Fruit fly (Drosophila melanogaster) whole organism, embryonic: ENCODE data around the gene CG10660.

Experiments used
- ATbp ChIP-seq: fragments of 200-800 bp; sonication (Bioruptor generic); optimal IDR thresholded peaks from 2 replicates; lab custom pipeline; 2017; ENCODE audit warnings: missing biosample characterization, mild to moderate bottlenecking, missing genetic modification characterization, missing genetic modification reagents
- B-H1 ChIP-seq: fragments of 200-800 bp; sonication (Bioruptor generic); IDR thresholded peaks from 3 replicates; pipeline ENCODE4 v1.3.6; 2022; ENCODE audit warnings: missing biosample characterization, missing genetic modification characterization
- Bdp1 ChIP-seq: fragments of 200-800 bp; sonication (Bioruptor generic); optimal IDR thresholded peaks from 3 replicates; lab custom pipeline; 2016; ENCODE audit warnings: missing biosample characterization, missing genetic modification characterization
- CG13287 ChIP-seq: fragments of 200-800 bp; sonication (Bioruptor generic); IDR thresholded peaks from 2 replicates; pipeline ENCODE4 v1.3.6; 2022; ENCODE audit warnings: missing biosample characterization, missing genetic modification characterization; ENCODE audit not compliant: partially characterized antibody
- CG14860 ChIP-seq: fragments of 200-800 bp; sonication (Bioruptor generic); IDR thresholded peaks from 3 replicates; pipeline ENCODE4 v1.3.6; 2022; ENCODE audit warnings: missing biosample characterization, missing genetic modification characterization; ENCODE audit not compliant: partially characterized antibody
- CG1529 ChIP-seq: fragments of 200-800 bp; sonication (Bioruptor generic); optimal IDR thresholded peaks from 3 replicates; lab custom pipeline; 2018; ENCODE audit warnings: missing biosample characterization, missing genetic modification characterization
- CG15514 ChIP-seq: fragments of 200-800 bp; sonication (Bioruptor generic); optimal IDR thresholded peaks from 3 replicates; lab custom pipeline; 2017; ENCODE audit warnings: missing biosample characterization, missing genetic modification characterization, mild to moderate bottlenecking, moderate library complexity, missing genetic modification reagents
- CG16813 ChIP-seq: fragments of 200-800 bp; sonication (Bioruptor generic); IDR thresholded peaks from 3 replicates; pipeline ENCODE4 v1.3.6; 2022; ENCODE audit warnings: missing biosample characterization, missing genetic modification characterization; ENCODE audit not compliant: partially characterized antibody
- CG17186 ChIP-seq: fragments of 200-800 bp; sonication (Bioruptor generic); optimal IDR thresholded peaks from 3 replicates; lab custom pipeline; 2017; ENCODE audit warnings: missing biosample characterization, missing genetic modification reagents, missing genetic modification characterization
- CG2678 ChIP-seq: fragments of 200-800 bp; sonication (Bioruptor generic); optimal IDR thresholded peaks from 3 replicates; lab custom pipeline; 2019; ENCODE audit warnings: missing biosample characterization, mild to moderate bottlenecking, missing genetic modification characterization, moderate library complexity
- CG30020 ChIP-seq: fragments of 200-800 bp; optimal IDR thresholded peaks from 2 replicates; lab custom pipeline; 2019; ENCODE audit warnings: missing biosample characterization, mild to moderate bottlenecking, missing genetic modification characterization, moderate library complexity
- CG30403 ChIP-seq: fragments of 200-800 bp; sonication (Bioruptor generic); optimal IDR thresholded peaks from 3 replicates; lab custom pipeline; 2016; ENCODE audit warnings: missing biosample characterization, missing genetic modification characterization
- CG3281 ChIP-seq: fragments of 200-800 bp; sonication (Bioruptor generic); optimal IDR thresholded peaks from 3 replicates; lab custom pipeline; 2017; ENCODE audit warnings: missing biosample characterization, mild to moderate bottlenecking, missing genetic modification characterization
- CG4360 ChIP-seq: fragments of 200-800 bp; sonication (Bioruptor generic); IDR thresholded peaks from 2 replicates; pipeline ENCODE4 v1.3.6; 2022; ENCODE audit warnings: missing biosample characterization, missing genetic modification characterization
- CG4404 ChIP-seq: fragments of 200-800 bp; sonication (Bioruptor generic); IDR thresholded peaks from 2 replicates; pipeline ENCODE4 v1.3.6; 2022; ENCODE audit warnings: missing biosample characterization, missing genetic modification characterization
- CG6689 ChIP-seq: fragments of 200-800 bp; sonication (Bioruptor generic); IDR thresholded peaks from 2 replicates; pipeline ENCODE4 v1.3.6; 2022; ENCODE audit warnings: missing biosample characterization, missing genetic modification characterization
- CG7786 ChIP-seq: fragments of 200-800 bp; sonication (Bioruptor generic); optimal IDR thresholded peaks from 2 replicates; lab custom pipeline; 2016; ENCODE audit warnings: missing biosample characterization, missing genetic modification characterization
- CG7963 ChIP-seq: fragments of 200-800 bp; sonication (Bioruptor generic); IDR thresholded peaks from 3 replicates; pipeline ENCODE4 v1.3.6; 2022; ENCODE audit warnings: missing biosample characterization, missing genetic modification characterization; ENCODE audit not compliant: partially characterized antibody
- CkIIα-i1 ChIP-seq: fragments of 200-800 bp; sonication (Bioruptor generic); IDR thresholded peaks from 2 replicates; pipeline ENCODE4 v1.3.6; 2022; ENCODE audit warnings: missing biosample characterization, missing genetic modification characterization
- D19A ChIP-seq: fragments of 200-800 bp; optimal IDR thresholded peaks from 3 replicates; lab custom pipeline; 2019; ENCODE audit warnings: missing biosample characterization, mild to moderate bottlenecking, missing genetic modification characterization, moderate library complexity
- Dbx ChIP-seq: fragments of 200-800 bp; sonication (Bioruptor generic); IDR thresholded peaks from 3 replicates; pipeline ENCODE4 v1.3.6; 2022; ENCODE audit warnings: missing biosample characterization, missing genetic modification characterization
- Dref ChIP-seq: fragments of 200-800 bp; sonication (Bioruptor generic); IDR thresholded peaks from 2 replicates; pipeline ENCODE4 v1.3.6; 2022; ENCODE audit warnings: missing biosample characterization, missing genetic modification characterization
- E2f2 ChIP-seq: fragments of 200-800 bp; sonication (Bioruptor generic); IDR thresholded peaks from 2 replicates; pipeline ENCODE4 v1.3.6; 2022; ENCODE audit warnings: missing biosample characterization, missing genetic modification characterization
- Fer1 ChIP-seq: fragments of 200-800 bp; sonication (Bioruptor generic); optimal IDR thresholded peaks from 2 replicates; lab custom pipeline; 2017; ENCODE audit warnings: missing biosample characterization, mild to moderate bottlenecking, missing genetic modification characterization
- HLH3B ChIP-seq: fragments of 200-800 bp; sonication (Bioruptor generic); IDR thresholded peaks from 2 replicates; pipeline ENCODE4 v1.3.6; 2022; ENCODE audit warnings: missing biosample characterization, missing genetic modification characterization
- HLH4C ChIP-seq: fragments of 200-800 bp; sonication (Bioruptor generic); IDR thresholded peaks from 3 replicates; pipeline ENCODE4 v1.3.6; 2022; ENCODE audit warnings: missing biosample characterization, missing genetic modification characterization; ENCODE audit not compliant: partially characterized antibody
- HLH54F ChIP-seq: fragments of 200-800 bp; sonication (Bioruptor generic); optimal IDR thresholded peaks from 3 replicates; lab custom pipeline; 2016; ENCODE audit warnings: missing biosample characterization, missing genetic modification characterization
- HLHmδ ChIP-seq: fragments of 200-800 bp; sonication (Bioruptor generic); optimal IDR thresholded peaks from 2 replicates; lab custom pipeline; 2018; ENCODE audit warnings: missing biosample characterization, mild to moderate bottlenecking, missing genetic modification characterization, moderate library complexity
- Myb ChIP-seq: fragments of 200-800 bp; sonication (Bioruptor generic); optimal IDR thresholded peaks from 2 replicates; lab custom pipeline; 2016; ENCODE audit warnings: missing biosample characterization, missing genetic modification characterization
- Rfx ChIP-seq: fragments of 200-800 bp; sonication (Bioruptor generic); IDR thresholded peaks from 2 replicates; pipeline ENCODE4 v1.3.6; 2022; ENCODE audit warnings: missing biosample characterization, missing genetic modification characterization
- Scr ChIP-seq: fragments of 200-800 bp; sonication (Bioruptor generic); IDR thresholded peaks from 2 replicates; pipeline ENCODE4 v1.3.6; 2022; ENCODE audit warnings: missing biosample characterization, missing genetic modification characterization; ENCODE audit not compliant: partially characterized antibody
- Sox102F ChIP-seq: fragments of 200-800 bp; sonication (Bioruptor generic); optimal IDR thresholded peaks from 2 replicates; lab custom pipeline; 2018; ENCODE audit warnings: missing biosample characterization, mild to moderate bottlenecking, missing genetic modification characterization, moderate library complexity
- Xbp1 ChIP-seq: fragments of 200-800 bp; sonication (Bioruptor generic); optimal IDR thresholded peaks from 3 replicates; lab custom pipeline; 2016; ENCODE audit warnings: missing biosample characterization, mild to moderate bottlenecking, missing genetic modification characterization
- chif ChIP-seq, 2 experiments: fragments of 200-800 bp; sonication (Bioruptor generic); optimal IDR thresholded peaks; 3 replicates each; lab custom pipeline; 2016; ENCODE audit warnings: missing biosample characterization in 2 of 2, missing genetic modification characterization in 2 of 2
- ci ChIP-seq: fragments of 200-800 bp; sonication (Bioruptor generic); IDR thresholded peaks from 3 replicates; pipeline ENCODE4 v1.3.6; 2022; ENCODE audit warnings: missing biosample characterization, missing genetic modification characterization
- crc ChIP-seq: fragments of 200-800 bp; sonication (Bioruptor generic); optimal IDR thresholded peaks from 2 replicates; lab custom pipeline; 2016; ENCODE audit warnings: missing biosample characterization, missing genetic modification characterization
- dm ChIP-seq: fragments of 200-800 bp; sonication (Bioruptor generic); optimal IDR thresholded peaks from 3 replicates; lab custom pipeline; 2016; ENCODE audit warnings: missing biosample characterization, missing genetic modification characterization
- exex ChIP-seq: fragments of 200-800 bp; sonication (Bioruptor generic); optimal IDR thresholded peaks from 4 replicates; lab custom pipeline; 2018; ENCODE audit warnings: missing biosample characterization, mild to moderate bottlenecking, missing genetic modification characterization, moderate library complexity
- gem ChIP-seq: fragments of 200-800 bp; sonication (Bioruptor generic); optimal IDR thresholded peaks from 2 replicates; lab custom pipeline; 2019; ENCODE audit warnings: missing biosample characterization, mild to moderate bottlenecking, missing genetic modification characterization, moderate library complexity
- nerfin-2 ChIP-seq: fragments of 200-800 bp; sonication (Bioruptor generic); IDR thresholded peaks from 2 replicates; pipeline ENCODE4 v1.3.6; 2022; ENCODE audit warnings: missing biosample characterization, missing genetic modification characterization; ENCODE audit not compliant: partially characterized antibody
- odd ChIP-seq: fragments of 200-800 bp; sonication (Bioruptor generic); optimal IDR thresholded peaks from 2 replicates; lab custom pipeline; 2017; ENCODE audit warnings: missing biosample characterization, mild to moderate bottlenecking, missing genetic modification characterization
- sd ChIP-seq: fragments of 200-800 bp; sonication (Bioruptor generic); optimal IDR thresholded peaks from 3 replicates; lab custom pipeline; 2018; ENCODE audit warnings: missing biosample characterization, mild to moderate bottlenecking, missing genetic modification characterization, moderate library complexity
- slbo ChIP-seq: fragments of 200-800 bp; sonication (Bioruptor generic); IDR thresholded peaks from 2 replicates; pipeline ENCODE4 v1.3.6; 2022; ENCODE audit warnings: missing biosample characterization, missing genetic modification characterization
- sna ChIP-seq: fragments of 200-800 bp; sonication (Bioruptor generic); IDR thresholded peaks from 2 replicates; pipeline ENCODE4 v1.3.6; 2022; ENCODE audit warnings: missing biosample characterization, missing genetic modification characterization; ENCODE audit not compliant: partially characterized antibody
- sob ChIP-seq: fragments of 200-800 bp; sonication (Bioruptor generic); IDR thresholded peaks from 2 replicates; pipeline ENCODE4 v1.3.6; 2022; ENCODE audit warnings: missing biosample characterization, missing genetic modification characterization
- stc ChIP-seq: fragments of 200-800 bp; sonication (Bioruptor generic); IDR thresholded peaks from 2 replicates; pipeline ENCODE4 v1.3.6; 2022; ENCODE audit warnings: missing biosample characterization, missing genetic modification characterization
- sug ChIP-seq: fragments of 200-800 bp; optimal IDR thresholded peaks from 2 replicates; lab custom pipeline; 2019; ENCODE audit warnings: missing biosample characterization, mild to moderate bottlenecking, missing genetic modification characterization, moderate library complexity
- trem ChIP-seq: fragments of 200-800 bp; optimal IDR thresholded peaks from 3 replicates; lab custom pipeline; 2019; ENCODE audit warnings: missing biosample characterization, mild to moderate bottlenecking, missing genetic modification characterization, moderate library complexity
- ttk ChIP-seq: fragments of 200-800 bp; sonication (Bioruptor generic); IDR thresholded peaks from 2 replicates; pipeline ENCODE4 v2.1.2; 2022; ENCODE audit warnings: missing biosample characterization, missing genetic modification characterization
- vnd ChIP-seq: fragments of 200-800 bp; sonication (Bioruptor generic); IDR thresholded peaks from 3 replicates; pipeline ENCODE4 v1.3.6; 2022; ENCODE audit warnings: missing biosample characterization, missing genetic modification characterization; ENCODE audit not compliant: partially characterized antibody
- vvl ChIP-seq: fragments of 200-800 bp; sonication (Bioruptor generic); IDR thresholded peaks from 2 replicates; pipeline ENCODE4 v1.3.6; 2022; ENCODE audit warnings: missing biosample characterization, missing genetic modification characterization
- zfh2 ChIP-seq: fragments of 200-800 bp; sonication (Bioruptor generic); optimal IDR thresholded peaks from 2 replicates; lab custom pipeline; 2016; ENCODE audit warnings: missing biosample characterization, missing genetic modification characterization

CG10660 gene

DNA sequence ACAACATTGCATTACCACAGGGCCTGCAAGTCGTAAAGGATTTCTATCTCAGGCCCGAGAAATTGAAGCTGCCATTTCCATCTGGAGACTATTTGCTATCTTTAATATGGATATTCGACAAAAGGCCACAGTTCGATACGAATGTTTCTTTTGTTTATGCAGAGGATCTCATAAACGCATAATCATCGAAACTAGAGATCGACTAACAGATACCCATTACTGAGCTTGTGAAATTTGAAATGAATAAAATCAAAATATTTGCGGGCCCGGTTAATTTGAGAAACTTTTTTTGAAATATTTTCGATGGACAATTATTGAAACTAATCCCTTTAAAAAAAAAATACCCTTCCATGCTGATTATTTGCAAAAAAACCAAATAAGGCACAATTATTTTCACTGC lies 4.3 kb downstream of the CG10660 start:
- TF ChIP-seq CG16813 (GFP tag; lab: Robert Waterston, UW): peak; percentile 47; the same call in 1 of the 3 replicates
- TF ChIP-seq vnd (GFP tag; lab: Robert Waterston, UW): peak; percentile 47; the same call in 1 of the 3 replicates
- no peak for TF ChIP-seq sug (tag; lab: Kevin White, UChicago)
- no peak for TF ChIP-seq zfh2 (GFP tag; lab: Kevin White, UChicago)
- TF ChIP-seq exex (tag; lab: Kevin White, UChicago): no peak
- no peak for TF ChIP-seq sd (tag; lab: Kevin White, UChicago)
- no peak for TF ChIP-seq slbo
- no peak for TF ChIP-seq CG7786 (GFP tag; lab: Kevin White, UChicago)
- peak; percentile 58 for TF ChIP-seq HLH4C (GFP tag; lab: Robert Waterston, UW)
- TF ChIP-seq Fer1 (GFP tag; lab: Kevin White, UChicago): no peak
- no peak for TF ChIP-seq gem
- TF ChIP-seq nerfin-2 (GFP tag; lab: Robert Waterston, UW): peak; percentile 54
- no peak for TF ChIP-seq HLH54F (GFP tag; lab: Kevin White, UChicago)
- TF ChIP-seq HLH3B (GFP tag; lab: Robert Waterston, UW): no peak
- peak; percentile 65; the same call in 2 of the 3 replicates for TF ChIP-seq CG14860 (GFP tag; lab: Robert Waterston, UW)
- TF ChIP-seq Sox102F: no peak
- no peak for TF ChIP-seq Bdp1 (GFP tag; lab: Kevin White, UChicago)
- no peak for TF ChIP-seq CG2678 (tag; lab: Kevin White, UChicago)
- no peak for TF ChIP-seq Rfx
- no peak for TF ChIP-seq sob
- TF ChIP-seq ATbp (GFP tag; lab: Kevin White, UChicago): no peak
- no peak for TF ChIP-seq dm
- no peak for TF ChIP-seq CG4404 (GFP tag; lab: Robert Waterston, UW)
- no peak for TF ChIP-seq crc
- TF ChIP-seq CG30020 (tag; lab: Kevin White, UChicago): no peak
- TF ChIP-seq sna (GFP tag; lab: Robert Waterston, UW): 0 out of 2 replicates have a peak, but pooled peaks have one; percentile 28
- no peak for TF ChIP-seq ttk (GFP tag; lab: Robert Waterston, UW)
- TF ChIP-seq trem (tag; lab: Kevin White, UChicago): no peak
- no peak for TF ChIP-seq Dbx (GFP tag; lab: Robert Waterston, UW)
- 0 out of 3 replicates have a peak, but pooled peaks have one; percentile 33 for TF ChIP-seq CG7963 (GFP tag; lab: Robert Waterston, UW)
- TF ChIP-seq CG15514: no peak
- no peak for TF ChIP-seq CG4360 (GFP tag; lab: Robert Waterston, UW)
- TF ChIP-seq CG3281: no peak
- TF ChIP-seq Myb: no peak
- TF ChIP-seq Scr (GFP tag; lab: Robert Waterston, UW): 0 out of 2 replicates have a peak, but pooled peaks have one; percentile 25

DNA sequence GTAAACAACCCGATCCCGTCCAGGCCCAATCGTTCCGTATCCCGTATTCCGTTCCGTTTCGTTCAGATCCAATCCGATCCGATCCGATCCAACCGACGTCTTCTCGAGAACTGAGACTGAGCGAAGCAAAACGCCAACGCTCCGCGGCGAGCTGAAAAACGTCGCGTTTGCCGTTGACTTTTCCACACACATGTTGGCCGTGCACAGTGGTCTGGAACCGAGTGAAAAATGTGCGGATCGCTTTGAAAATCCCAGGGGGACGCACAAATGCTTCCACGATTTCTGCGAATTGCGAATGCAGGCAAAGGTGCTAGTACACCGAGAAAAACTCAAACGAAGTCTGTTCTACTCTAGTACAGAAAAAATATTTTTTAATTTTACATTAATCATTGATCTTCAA lies 5.5 kb downstream of the CG10660 start, which contains the start of gene CG10663:
CG10663 (minus strand) TSS at position 88 of the 400 bp plus-strand sequence.
- no peak for TF ChIP-seq CG1529 (GFP tag; lab: Kevin White, UChicago)
- peak; percentile 39 for TF ChIP-seq HLHmδ (GFP tag; lab: Kevin White, UChicago)
- peak; percentile 57 for TF ChIP-seq CG13287 (GFP tag; lab: Robert Waterston, UW)
- peak; percentile 60; the same call in 1 of the 2 replicates for TF ChIP-seq vvl (GFP tag; lab: Robert Waterston, UW)
- no peak for TF ChIP-seq Dref (GFP tag; lab: Robert Waterston, UW)
- peak; percentile 30; the same call in 1 of the 2 replicates for TF ChIP-seq stc (GFP tag; lab: Robert Waterston, UW)
- no peak for TF ChIP-seq D19A (tag; lab: Kevin White, UChicago)
- TF ChIP-seq chif (GFP tag; optimal IDR thresholded peaks at IDR 0.05; lab: Kevin White, UChicago): peak in 1 of 2 experiments; percentile 13
- peak; percentile 1 for TF ChIP-seq Xbp1
- no peak for TF ChIP-seq CG17186 (GFP tag; lab: Kevin White, UChicago)
- TF ChIP-seq CG30403 (GFP tag; lab: Kevin White, UChicago): no peak
- TF ChIP-seq CG6689 (GFP tag; lab: Robert Waterston, UW): peak; percentile 14; the same call in 1 of the 2 replicates
- TF ChIP-seq B-H1 (GFP tag; lab: Robert Waterston, UW): peak; percentile 17; the same call in 1 of the 3 replicates
- TF ChIP-seq CkIIα-i1 (GFP tag; lab: Robert Waterston, UW): no peak
- peak; percentile 24; the same call in 1 of the 2 replicates for TF ChIP-seq E2f2
- TF ChIP-seq odd (GFP tag; lab: Kevin White, UChicago): peak; percentile 23
- peak; percentile 72; the same call in 2 of the 3 replicates for TF ChIP-seq ci (GFP tag; lab: Robert Waterston, UW)
